Fruit fly (Drosophila melanogaster): Measurements from ENCODE around the gene CG11279.

DNA sequence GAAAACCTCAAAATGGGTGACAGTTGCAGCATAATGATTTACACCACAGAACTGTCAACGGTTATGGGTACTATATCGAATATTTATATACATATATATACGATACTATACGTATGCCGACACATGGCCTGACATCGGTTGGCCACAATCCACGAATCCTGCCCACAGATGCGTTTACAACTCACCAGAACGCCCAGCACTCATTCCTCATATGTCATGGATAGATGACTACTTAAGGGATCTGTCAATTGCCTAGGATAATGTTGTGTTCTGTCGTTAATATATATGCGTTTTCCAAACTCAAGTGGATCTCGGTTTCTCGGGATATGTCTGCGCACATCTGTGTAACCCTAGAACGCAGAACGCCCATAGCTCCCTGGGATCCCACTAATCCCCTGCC is 11.7 kb downstream of the CG11279 start:
- no peak for TF ChIP-seq Crg-1 (GFP tag; optimal IDR thresholded peaks at IDR 0.05)
- TF ChIP-seq Mnt (GFP tag; optimal IDR thresholded peaks at IDR 0.05): no peak
- TF ChIP-seq CG33017 (tag; optimal IDR thresholded peaks at IDR 0.05): no peak
- TF ChIP-seq kay (GFP tag; ENCODE audit: borderline replicate concordance): no peak
- no peak for TF ChIP-seq CG7045 (GFP tag; optimal IDR thresholded peaks at IDR 0.05)
- no peak for TF ChIP-seq bab1 (GFP tag; optimal IDR thresholded peaks at IDR 0.05)
- TF ChIP-seq CG11617 (GFP tag; optimal IDR thresholded peaks at IDR 0.05): no peak
- no peak for TF ChIP-seq CG1620 (GFP tag; optimal IDR thresholded peaks at IDR 0.05)
- no peak for TF ChIP-seq CG5204 (GFP tag; optimal IDR thresholded peaks at IDR 0.05)
- no peak for TF ChIP-seq CG12768 (GFP tag; optimal IDR thresholded peaks at IDR 0.05)
- TF ChIP-seq ovo (GFP tag; optimal IDR thresholded peaks at IDR 0.05): no peak
- no peak for TF ChIP-seq cnc (optimal IDR thresholded peaks at IDR 0.05)
- no peak for TF ChIP-seq CG14711 (tag; optimal IDR thresholded peaks at IDR 0.05)
- no peak for TF ChIP-seq tj (GFP tag; optimal IDR thresholded peaks at IDR 0.05)

Data from whole organism, adult.